Fruit fly (Drosophila melanogaster): ENCODE data around the gene Mnn1.

DNA sequence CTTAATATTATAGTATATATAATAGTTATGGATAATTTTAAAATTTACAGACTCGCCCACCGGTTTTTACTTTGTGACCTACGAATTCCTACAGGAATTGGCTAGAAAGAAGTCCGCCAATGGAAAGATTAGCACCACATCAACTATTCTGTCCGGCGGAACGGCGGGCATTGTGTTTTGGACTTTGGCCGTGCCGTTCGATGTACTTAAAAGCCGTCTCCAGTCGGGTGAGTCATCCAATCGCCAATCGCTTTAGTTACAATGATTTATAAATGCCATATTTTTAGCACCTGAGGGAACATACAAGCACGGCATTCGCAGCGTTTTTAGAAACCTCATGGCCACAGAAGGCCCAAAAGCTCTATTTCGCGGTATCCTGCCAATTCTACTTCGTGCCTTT, 27.7 kb upstream of the Mnn1 start:
- TF ChIP-seq psq (GFP tag; optimal IDR thresholded peaks at IDR 0.05) = no peak
- no peak for TF ChIP-seq fru (GFP tag; optimal IDR thresholded peaks at IDR 0.05)
- no peak for TF ChIP-seq h (GFP tag; optimal IDR thresholded peaks at IDR 0.05)
- TF ChIP-seq Dfd (GFP tag; optimal IDR thresholded peaks at IDR 0.05) = no peak
- no peak for TF ChIP-seq br (GFP tag; optimal IDR thresholded peaks at IDR 0.05)
- no peak for TF ChIP-seq Vsx2 (GFP tag; optimal IDR thresholded peaks at IDR 0.05; ENCODE audit: partially characterized antibody)
- TF ChIP-seq rgr (GFP tag; optimal IDR thresholded peaks at IDR 0.05) = no peak
- no peak for TF ChIP-seq pan (optimal IDR thresholded peaks at IDR 0.05)
- TF ChIP-seq jim (GFP tag; optimal IDR thresholded peaks at IDR 0.05) = no peak
- TF ChIP-seq ey (GFP tag; optimal IDR thresholded peaks at IDR 0.05) = no peak
- no peak for TF ChIP-seq Sp1 (GFP tag; optimal IDR thresholded peaks at IDR 0.05)
- no peak for TF ChIP-seq brk (GFP tag; optimal IDR thresholded peaks at IDR 0.05)
- no peak for TF ChIP-seq Abd-B (GFP tag; optimal IDR thresholded peaks at IDR 0.05)
